Worm (Caenorhabditis elegans): ENCODE results near the gene cyp-35A4.

ce11 chrV:4018591-4018990, 12.8 kb upstream of the cyp-35A4 start:
- TF ChIP-seq flt-1 (GFP tag; IDR thresholded peaks at IDR 0.05) (no peak), klf-2 (GFP tag; conservative IDR thresholded peaks at IDR 0.05) (no peak), med-1 (GFP tag; optimal IDR thresholded peaks at IDR 0.05; ENCODE audit: insufficient read depth) (no peak), ref-1 (GFP tag; conservative IDR thresholded peaks at IDR 0.05) (no peak)

Measured in whole organism, midembryonic.